Fruit fly (Drosophila melanogaster): Measurements from ENCODE around the gene CG33783.

CG33783 gene

dm6 chr3R:10079267-10079987 is 12.9 kb downstream of the CG33783 start (continued):
- peak; percentile 33 for TF ChIP-seq Camta (GFP tag; optimal IDR thresholded peaks at IDR 0.05)
- peak; percentile 45 for TF ChIP-seq CG17359 (tag; optimal IDR thresholded peaks at IDR 0.05)
- no peak for TF ChIP-seq ham (GFP tag; IDR thresholded peaks at IDR 0.05)
- TF ChIP-seq Eip74EF (GFP tag; optimal IDR thresholded peaks at IDR 0.05), result peak in 1 of 2 experiments; percentile 9
- no peak for TF ChIP-seq hbn (GFP tag; IDR thresholded peaks at IDR 0.05; ENCODE audit: partially characterized antibody)
- no peak for TF ChIP-seq CG2875 (GFP tag; optimal IDR thresholded peaks at IDR 0.05)
- no peak for TF ChIP-seq lilli (GFP tag; optimal IDR thresholded peaks at IDR 0.05)
- no peak for TF ChIP-seq CG15011 (GFP tag; optimal IDR thresholded peaks at IDR 0.05)
- TF ChIP-seq pho (GFP tag; optimal IDR thresholded peaks at IDR 0.05), result no peak
- no peak for TF ChIP-seq CG13775 (GFP tag; optimal IDR thresholded peaks at IDR 0.05)
- TF ChIP-seq Dad (GFP tag; optimal IDR thresholded peaks at IDR 0.05), result no peak
- TF ChIP-seq CG13424 (tag; optimal IDR thresholded peaks at IDR 0.05), result peak; percentile 8
- peak; percentile 40 for TF ChIP-seq Oli (tag; optimal IDR thresholded peaks at IDR 0.05)
- TF ChIP-seq CG34224 (GFP tag; IDR thresholded peaks at IDR 0.05; ENCODE audit: partially characterized antibody), result no peak
- TF ChIP-seq CG1024 (GFP tag; IDR thresholded peaks at IDR 0.05), result no peak
- TF ChIP-seq CG15269 (tag; optimal IDR thresholded peaks at IDR 0.05), result peak; percentile 7
- TF ChIP-seq tx (GFP tag; optimal IDR thresholded peaks at IDR 0.05), result peak; percentile 8
- TF ChIP-seq CkIIα-i1 (GFP tag; IDR thresholded peaks at IDR 0.05), result no peak
- TF ChIP-seq Atf6 (GFP tag; IDR thresholded peaks at IDR 0.05), result no peak
- no peak for TF ChIP-seq crol (GFP tag; IDR thresholded peaks at IDR 0.05)
- TF ChIP-seq Nf-YC (tag; optimal IDR thresholded peaks at IDR 0.05), result peak; percentile 31
- no peak for TF ChIP-seq HHEX (GFP tag; optimal IDR thresholded peaks at IDR 0.05)
- TF ChIP-seq CG10321 (GFP tag; IDR thresholded peaks at IDR 0.05), result peak; percentile 42; the same call in 1 of the 2 replicates
- TF ChIP-seq zfh1 (GFP tag; IDR thresholded peaks at IDR 0.05), result peak; percentile 40; the same call in 1 of the 3 replicates
- no peak for TF ChIP-seq NC2α (GFP tag; optimal IDR thresholded peaks at IDR 0.05)
- TF ChIP-seq repo (GFP tag; optimal IDR thresholded peaks at IDR 0.05), result no peak
- no peak for TF ChIP-seq BEAF-32 (GFP tag; optimal IDR thresholded peaks at IDR 0.05)
- TF ChIP-seq Bdp1 (GFP tag; optimal IDR thresholded peaks at IDR 0.05), result no peak
- no peak for TF ChIP-seq CG3163 (GFP tag; optimal IDR thresholded peaks at IDR 0.05)
- no peak for TF ChIP-seq Doc3 (GFP tag; IDR thresholded peaks at IDR 0.05; ENCODE audit: partially characterized antibody)
- TF ChIP-seq ac (GFP tag; optimal IDR thresholded peaks at IDR 0.05), result no peak
- TF ChIP-seq dmrt11E (tag; optimal IDR thresholded peaks at IDR 0.05), result peak; percentile 27
- no peak for TF ChIP-seq CG8359 (GFP tag; optimal IDR thresholded peaks at IDR 0.05; ENCODE audit: borderline replicate concordance)
- no peak for TF ChIP-seq CG15073 (GFP tag; optimal IDR thresholded peaks at IDR 0.05)
- peak; percentile 3 for TF ChIP-seq Neu2 (GFP tag; optimal IDR thresholded peaks at IDR 0.05; ENCODE audit: borderline replicate concordance)
- no peak for TF ChIP-seq exex (tag; optimal IDR thresholded peaks at IDR 0.05)
- TF ChIP-seq Blimp-1 (GFP tag; optimal IDR thresholded peaks at IDR 0.05), result peak; percentile 49
- TF ChIP-seq wek (GFP tag; optimal IDR thresholded peaks at IDR 0.05), result no peak
- peak; percentile 28 for TF ChIP-seq Xbp1 (GFP tag; optimal IDR thresholded peaks at IDR 0.05)
- TF ChIP-seq jigr1 (GFP tag; IDR thresholded peaks at IDR 0.05), result no peak
- no peak for TF ChIP-seq CG18476 (GFP tag; optimal IDR thresholded peaks at IDR 0.05)
- no peak for TF ChIP-seq CG12104 (GFP tag; optimal IDR thresholded peaks at IDR 0.05)
- peak; percentile 58 for TF ChIP-seq sisA (GFP tag; IDR thresholded peaks at IDR 0.05)
- no peak for TF ChIP-seq Dp (GFP tag; optimal IDR thresholded peaks at IDR 0.05)
- TF ChIP-seq B-H1 (GFP tag; IDR thresholded peaks at IDR 0.05), result 0 out of 3 replicates have a peak, but pooled peaks have one; percentile 12
- peak; percentile 58 for TF ChIP-seq slbo (GFP tag; IDR thresholded peaks at IDR 0.05)
- TF ChIP-seq CG30403 (GFP tag; optimal IDR thresholded peaks at IDR 0.05), result peak; percentile 38
- no peak for TF ChIP-seq psq (GFP tag; optimal IDR thresholded peaks at IDR 0.05)
- TF ChIP-seq en (GFP tag; optimal IDR thresholded peaks at IDR 0.05), result peak; percentile 2
